Worm (Caenorhabditis elegans) whole organism, L4 larva: ENCODE data around the gene Y57G7A.6.

Experiments
- D1046.2 ChIP-seq: fragments of 200-800 bp; sonication (Bioruptor generic); IDR thresholded peaks from 2 replicates; pipeline ENCODE4 v1.3.6; 2022; ENCODE audit warnings: missing genetic modification characterization, missing compliant biosample characterization
- F49E8.2 ChIP-seq: sonication (generic microtip); optimal IDR thresholded peaks from 2 replicates; lab custom pipeline; 2016; ENCODE audit warnings: missing compliant biosample characterization, mild to moderate bottlenecking, missing genetic modification characterization, borderline replicate concordance
- R02D3.7 ChIP-seq: fragments of 150-350 bp; sonication (generic microtip); optimal IDR thresholded peaks from 3 replicates; lab custom pipeline; 2014; ENCODE audit warnings: missing biosample characterization, missing genetic modification characterization
- T26A8.4 ChIP-seq: fragments of 200-800 bp; sonication (Bioruptor generic); IDR thresholded peaks from 2 replicates; pipeline ENCODE4 v1.3.6; 2022; ENCODE audit warnings: missing genetic modification characterization, missing compliant biosample characterization
- Y48G9A.11 ChIP-seq: fragments of 200-800 bp; sonication (Bioruptor generic); IDR thresholded peaks from 2 replicates; pipeline ENCODE4 v1.3.6; 2022; ENCODE audit warnings: missing genetic modification reagents, missing genetic modification characterization, missing compliant biosample characterization
- aha-1 ChIP-seq: fragments of 150-350 bp; peaks from one replicate; lab custom pipeline; 2014; ENCODE audit warnings: missing biosample characterization, missing genetic modification characterization
- ceh-82 ChIP-seq: sonication (generic microtip); optimal IDR thresholded peaks from 2 replicates; lab custom pipeline; 2017; ENCODE audit warnings: missing biosample characterization, missing genetic modification characterization
- daf-16 ChIP-seq, 3 experiments: sonication (generic microtip); optimal IDR thresholded peaks; 2 replicates each; lab custom pipeline; 2016 to 2017; ENCODE audit warnings: missing genetic modification characterization in 3 of 3, missing genetic modification reagents in 3 of 3, mild to moderate bottlenecking in 2 of 3, missing compliant biosample characterization in 2 of 3, missing biosample characterization in 1 of 3, moderate library complexity in 1 of 3
- dmd-6 ChIP-seq: fragments of 200-800 bp; sonication (Bioruptor generic); IDR thresholded peaks from 2 replicates; pipeline ENCODE4 v1.3.6; 2022; ENCODE audit warnings: missing genetic modification reagents, missing genetic modification characterization, missing compliant biosample characterization
- dmd-8 ChIP-seq: fragments of 200-800 bp; sonication (Bioruptor generic); IDR thresholded peaks from 2 replicates; pipeline ENCODE4 v1.3.6; 2022; ENCODE audit warnings: missing genetic modification characterization, missing compliant biosample characterization
- gei-8 ChIP-seq: fragments of 200-800 bp; sonication (Bioruptor generic); optimal IDR thresholded peaks from 2 replicates; lab custom pipeline; 2018; ENCODE audit warnings: mild to moderate bottlenecking, missing genetic modification characterization, missing compliant biosample characterization
- hlh-11 ChIP-seq: fragments of 200-800 bp; sonication (Bioruptor generic); optimal IDR thresholded peaks from 2 replicates; lab custom pipeline; 2018; ENCODE audit warnings: mild to moderate bottlenecking, missing genetic modification characterization, missing compliant biosample characterization
- lin-13 ChIP-seq: fragments of 150-350 bp; optimal IDR thresholded peaks from 2 replicates; lab custom pipeline; 2014; ENCODE audit warnings: missing biosample characterization, missing genetic modification reagents, missing genetic modification characterization
- madf-5 ChIP-seq, 2 experiments: fragments of 200-800 bp; sonication (Bioruptor generic); IDR thresholded peaks; 2 replicates each; pipeline ENCODE4 v1.3.6; 2022; ENCODE audit warnings: missing compliant biosample characterization in 2 of 2, missing genetic modification characterization in 2 of 2
- madf-9 ChIP-seq: fragments of 200-800 bp; sonication (Bioruptor generic); conservative IDR thresholded peaks from 2 replicates; pipeline ENCODE4 v1.3.6; 2022; ENCODE audit warnings: missing genetic modification reagents, missing genetic modification characterization, missing compliant biosample characterization
- mdl-1 ChIP-seq, 2 experiments: fragments of 150-350 bp in 1 of 2; sonication (generic microtip) in 1 of 2; optimal IDR thresholded peaks; 2 replicates each; lab custom pipeline; 2014 to 2017; ENCODE audit warnings: missing biosample characterization in 2 of 2, missing genetic modification characterization in 2 of 2
- mdt-29 ChIP-seq: fragments of 200-800 bp; sonication (Bioruptor generic); IDR thresholded peaks from 2 replicates; pipeline ENCODE4 v1.3.6; 2022; ENCODE audit warnings: missing genetic modification reagents, missing genetic modification characterization, missing compliant biosample characterization
- mep-1 ChIP-seq: fragments of 150-350 bp; sonication (generic microtip); optimal IDR thresholded peaks from 3 replicates; lab custom pipeline; 2014; ENCODE audit warnings: missing biosample characterization, missing genetic modification characterization
- mes-2 ChIP-seq: sonication (generic microtip); optimal IDR thresholded peaks from 2 replicates; lab custom pipeline; 2016; ENCODE audit warnings: missing genotype, mild to moderate bottlenecking, missing genetic modification characterization, missing compliant biosample characterization; ENCODE audit not compliant: poor library complexity, severe bottlenecking
- nhr-11 ChIP-seq: fragments of 150-350 bp; optimal IDR thresholded peaks from 2 replicates; lab custom pipeline; 2014; ENCODE audit warnings: missing biosample characterization, missing genetic modification characterization
- nhr-111 ChIP-seq: fragments of 200-800 bp; sonication (Bioruptor generic); optimal IDR thresholded peaks from 2 replicates; lab custom pipeline; 2018; ENCODE audit warnings: mild to moderate bottlenecking, missing genetic modification characterization, missing compliant biosample characterization
- nhr-41 ChIP-seq: fragments of 200-800 bp; sonication (Bioruptor generic); IDR thresholded peaks from 2 replicates; pipeline ENCODE4 v1.3.6; 2022; ENCODE audit warnings: missing genetic modification reagents, missing genetic modification characterization, missing compliant biosample characterization
- pha-4 ChIP-seq, 2 experiments: fragments of 150-350 bp in 1 of 2; fragments of 200-800 bp in 1 of 2; sonication (Bioruptor generic) in 1 of 2; IDR thresholded peaks in 1 of 2; optimal IDR thresholded peaks in 1 of 2; 2 replicates each; pipeline versions ENCODE4 v1.3.6 to Lab custom; 2014 to 2022; ENCODE audit warnings: missing genetic modification characterization in 2 of 2, missing genetic modification reagents in 2 of 2, missing biosample characterization in 1 of 2, missing compliant biosample characterization in 1 of 2
- sdz-12 ChIP-seq: fragments of 200-800 bp; sonication (Bioruptor generic); optimal IDR thresholded peaks from 2 replicates; lab custom pipeline; 2018; ENCODE audit warnings: mild to moderate bottlenecking, missing genetic modification characterization, missing compliant biosample characterization
- set-16 ChIP-seq: fragments of 200-800 bp; sonication (Bioruptor generic); IDR thresholded peaks from 2 replicates; pipeline ENCODE4 v1.3.6; 2022; ENCODE audit warnings: missing genetic modification reagents, missing genetic modification characterization, missing compliant biosample characterization
- snpc-4 ChIP-seq: fragments of 150-350 bp; optimal IDR thresholded peaks from 2 replicates; lab custom pipeline; 2014; ENCODE audit warnings: missing biosample characterization, missing genetic modification characterization
- tag-97 ChIP-seq: fragments of 200-800 bp; sonication (Bioruptor generic); IDR thresholded peaks from 2 replicates; pipeline ENCODE4 v1.3.6; 2022; ENCODE audit warnings: missing genetic modification characterization, missing compliant biosample characterization
- vab-7 ChIP-seq: fragments of 200-800 bp; sonication (Bioruptor generic); IDR thresholded peaks from 2 replicates; pipeline ENCODE4 v1.3.6; 2022; ENCODE audit warnings: missing genetic modification reagents, missing genetic modification characterization, missing compliant biosample characterization
- zip-11 ChIP-seq: fragments of 200-800 bp; sonication (Bioruptor generic); IDR thresholded peaks from 2 replicates; pipeline ENCODE4 v1.3.6; 2022; ENCODE audit warnings: missing genetic modification characterization, missing compliant biosample characterization

The Y57G7A.6 gene

DNA sequence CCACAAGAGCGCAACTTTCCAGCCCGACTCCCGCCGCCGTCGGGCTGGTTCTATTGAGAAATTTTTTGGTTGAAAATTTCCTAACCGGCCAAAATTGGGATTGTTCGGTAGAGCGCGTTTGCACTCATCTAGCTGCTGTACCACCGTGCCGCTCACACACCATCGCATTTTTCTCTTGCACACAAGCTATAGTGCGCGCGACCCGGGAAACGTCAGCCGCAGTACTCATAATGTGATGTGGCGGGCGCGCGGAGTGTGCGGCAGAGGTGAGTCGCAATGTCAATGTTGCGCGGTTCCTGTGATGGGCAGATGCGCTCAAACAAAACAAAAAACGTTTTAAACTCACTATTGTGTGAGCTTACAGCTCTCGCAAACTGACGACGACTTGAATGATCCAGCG is 429 bp downstream of the Y57G7A.6 start:
- TF ChIP-seq sdz-12 (GFP tag; lab: Kevin White, UChicago) (no peak), set-16 (GFP tag; lab: Robert Waterston, UW) (peak; percentile 18; the same call in 1 of the 2 replicates), zip-11 (GFP tag; lab: Robert Waterston, UW) (no peak)

DNA sequence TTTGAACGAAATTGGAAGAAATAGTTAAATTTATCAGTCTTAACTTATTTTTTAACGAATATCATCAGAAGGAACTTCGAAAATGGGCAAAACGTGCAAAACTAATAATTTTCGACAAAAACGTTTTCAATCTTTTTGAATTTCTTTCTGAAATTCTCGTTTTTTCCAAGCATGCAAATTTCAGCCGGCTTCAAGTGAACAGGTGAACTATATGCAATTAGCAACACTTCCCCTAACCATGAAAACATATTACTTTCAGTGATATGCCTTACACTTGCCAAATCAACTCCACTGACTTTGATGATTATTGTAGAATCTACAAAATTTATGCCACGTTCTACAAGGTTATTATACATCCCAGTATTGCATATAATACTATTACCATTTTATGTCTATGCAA is 7.1 kb downstream of the Y57G7A.6 start, which contains the start of gene srz-63:
srz-63 (plus strand) TSS at position 301 of the 400 bp plus-strand sequence.
- TF ChIP-seq aha-1 (tag; lab: Kevin White, UChicago): peak; percentile 18

DNA sequence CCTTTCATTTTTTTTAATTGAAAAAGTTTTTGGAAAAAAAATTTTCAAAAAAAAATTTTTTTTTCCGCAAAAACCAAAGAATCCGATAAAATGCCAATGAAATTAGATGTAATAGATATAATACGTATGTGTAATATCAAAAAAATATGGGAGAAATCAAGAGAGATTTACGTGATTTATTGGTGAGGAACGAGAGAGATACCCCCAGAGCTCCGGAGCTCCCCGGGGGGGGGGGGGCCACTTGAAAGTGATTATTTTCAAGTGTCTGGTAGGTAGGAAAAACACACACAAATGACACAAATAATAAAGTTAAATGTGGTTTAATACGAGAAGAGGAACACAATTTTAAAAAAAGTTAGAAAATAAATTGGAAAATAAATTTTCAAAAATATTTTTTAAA is 8.6 kb downstream of the Y57G7A.6 start, which contains the start of gene Y57G7A.11:
Y57G7A.11 (minus strand) TSS at position 101 of the 400 bp plus-strand sequence.
- TF ChIP-seq nhr-11 (tag; lab: Kevin White, UChicago) (no peak), daf-16 (GFP tag; optimal IDR thresholded peaks at IDR 0.05; lab: Kevin White, UChicago) (no peak), daf-16 (tag; optimal IDR thresholded peaks at IDR 0.05; lab: Kevin White, UChicago) (no peak), vab-7 (no peak), mdl-1 (tag; optimal IDR thresholded peaks at IDR 0.05; lab: Kevin White, UChicago) (no peak), madf-5 (GFP tag; IDR thresholded peaks at IDR 0.05; lab: Robert Waterston, UW) (no peak), mep-1 (no peak), pha-4 (GFP tag; IDR thresholded peaks at IDR 0.05; lab: Robert Waterston, UW) (no peak), pha-4 (tag; optimal IDR thresholded peaks at IDR 0.05; lab: Kevin White, UChicago) (no peak), dmd-6 (GFP tag; lab: Robert Waterston, UW) (no peak), nhr-41 (GFP tag; lab: Robert Waterston, UW) (no peak), madf-9 (GFP tag; lab: Robert Waterston, UW) (no peak)

DNA sequence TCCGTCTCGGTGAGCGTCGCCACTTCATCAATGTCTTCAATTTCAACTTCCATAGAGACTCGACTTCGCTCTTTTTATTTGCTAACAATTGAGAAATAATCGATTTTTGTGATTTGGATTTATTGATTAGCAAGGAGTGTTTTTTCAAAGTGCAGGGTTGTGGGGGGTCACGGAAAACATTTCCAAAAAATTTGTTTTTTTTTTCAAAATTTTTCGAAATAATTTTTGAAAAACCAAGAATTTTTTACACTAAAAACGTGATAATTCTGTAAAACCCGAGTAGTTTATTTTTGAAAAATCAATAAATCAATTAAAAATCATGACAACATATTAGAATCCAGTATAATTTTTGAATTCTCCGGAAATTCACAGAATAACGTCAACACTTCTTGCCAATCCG is 10.0 kb downstream of the Y57G7A.6 start, which contains the start of gene Y57G7A.5:
Y57G7A.5 (minus strand) TSS at position 101 of the 400 bp plus-strand sequence.
- TF ChIP-seq snpc-4 (tag; lab: Kevin White, UChicago) (no peak), mdt-29 (GFP tag; lab: Robert Waterston, UW) (no peak), gei-8 (no peak), hlh-11 (tag; lab: Kevin White, UChicago) (no peak), Y48G9A.11 (GFP tag; lab: Robert Waterston, UW) (no peak), sdz-12 (GFP tag; lab: Kevin White, UChicago) (no peak), mes-2 (no peak), D1046.2 (no peak), dmd-8 (GFP tag; lab: Robert Waterston, UW) (no peak), tag-97 (GFP tag; lab: Robert Waterston, UW) (no peak)

DNA sequence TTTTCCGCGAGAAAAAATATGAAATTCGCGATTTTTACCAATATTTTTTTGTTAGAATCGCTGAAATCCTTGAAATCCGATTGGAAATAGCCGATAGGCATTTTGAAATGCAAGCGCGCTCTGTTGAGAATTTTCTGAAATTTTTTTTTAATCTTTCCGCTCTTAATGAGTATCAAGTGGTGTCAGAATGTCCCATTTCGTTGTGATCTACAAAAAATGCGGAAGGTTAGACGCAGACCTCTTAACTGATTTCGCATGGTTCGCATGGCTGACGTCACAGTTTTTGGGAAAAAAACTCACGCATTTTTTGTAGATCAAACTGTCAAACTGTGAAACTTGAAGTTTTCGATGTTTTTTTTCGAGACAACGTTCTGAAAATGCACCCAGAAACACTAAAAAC is 13.6 kb downstream of the Y57G7A.6 start, which contains the start of gene srw-66:
srw-66 (minus strand) TSS at position 101 of the 400 bp plus-strand sequence.
- TF ChIP-seq tag-97 (GFP tag; lab: Robert Waterston, UW) (no peak), nhr-41 (GFP tag; lab: Robert Waterston, UW) (no peak), mes-2 (no peak), lin-13 (GFP tag; lab: Kevin White, UChicago) (no peak), pha-4 (GFP tag; IDR thresholded peaks at IDR 0.05; lab: Robert Waterston, UW) (no peak), pha-4 (tag; optimal IDR thresholded peaks at IDR 0.05; lab: Kevin White, UChicago) (no peak), zip-11 (GFP tag; lab: Robert Waterston, UW) (no peak)

DNA sequence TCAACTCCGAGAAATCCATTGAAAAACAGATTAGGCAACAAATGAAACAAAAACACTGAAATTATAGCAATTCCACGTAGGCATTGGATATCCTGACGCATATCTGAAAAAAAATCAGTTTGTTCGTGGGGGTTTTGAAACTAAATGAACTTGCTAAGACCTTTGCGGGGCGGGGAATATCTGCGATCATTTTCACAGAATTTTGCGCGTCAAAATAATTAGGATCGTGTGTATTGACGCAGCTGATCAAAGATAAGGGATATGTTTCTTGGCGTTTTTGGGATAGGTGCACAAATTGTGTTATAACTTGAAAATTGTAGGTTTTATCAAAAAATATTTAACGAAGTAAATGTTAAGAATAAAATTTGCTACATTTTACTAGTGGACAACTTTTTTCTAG is 18.6 kb downstream of the Y57G7A.6 start, which contains the start of gene oac-30:
oac-30 (minus strand) TSS at position 101 of the 400 bp plus-strand sequence.
- no peak for TF ChIP-seq T26A8.4 (GFP tag; lab: Robert Waterston, UW)
- no peak for TF ChIP-seq snpc-4 (tag; lab: Kevin White, UChicago)
- TF ChIP-seq tag-97 (GFP tag; lab: Robert Waterston, UW): no peak
- no peak for TF ChIP-seq F49E8.2 (tag; lab: Kevin White, UChicago)
- no peak for TF ChIP-seq R02D3.7 (tag; lab: Kevin White, UChicago)
- TF ChIP-seq ceh-82 (tag; lab: Kevin White, UChicago): no peak
- TF ChIP-seq aha-1 (tag; lab: Kevin White, UChicago): no peak
- TF ChIP-seq Y48G9A.11 (GFP tag; lab: Robert Waterston, UW): no peak
- TF ChIP-seq nhr-111: no peak
- TF ChIP-seq madf-9 (GFP tag; lab: Robert Waterston, UW): no peak
